Worm (Caenorhabditis elegans) whole organism, late embryonic: Measurements from ENCODE around the gene F58B4.7.

Experiments used
- K02D7.2 ChIP-seq: sonication (generic microtip); optimal IDR thresholded peaks from 2 replicates; lab custom pipeline; 2017; ENCODE audit warnings: mild to moderate bottlenecking, missing genetic modification characterization, missing compliant biosample characterization
- ama-1 ChIP-seq: fragments of 150-350 bp; optimal IDR thresholded peaks from 2 replicates; lab custom pipeline; 2014
- nfya-1 ChIP-seq: sonication (generic microtip); optimal IDR thresholded peaks from 2 replicates; lab custom pipeline; 2017; ENCODE audit warnings: missing genetic modification characterization, mild to moderate bottlenecking, missing compliant biosample characterization, antibody characterized with exemption, moderate library complexity
- pha-4 ChIP-seq: fragments of 150-350 bp; optimal IDR thresholded peaks from 2 replicates; lab custom pipeline; 2018; ENCODE audit warnings: missing biosample characterization, missing genetic modification reagents, missing genetic modification characterization
- pqm-1 ChIP-seq: sonication (generic microtip); optimal IDR thresholded peaks from 2 replicates; lab custom pipeline; 2016; ENCODE audit warnings: missing genetic modification characterization, missing compliant biosample characterization

DNA sequence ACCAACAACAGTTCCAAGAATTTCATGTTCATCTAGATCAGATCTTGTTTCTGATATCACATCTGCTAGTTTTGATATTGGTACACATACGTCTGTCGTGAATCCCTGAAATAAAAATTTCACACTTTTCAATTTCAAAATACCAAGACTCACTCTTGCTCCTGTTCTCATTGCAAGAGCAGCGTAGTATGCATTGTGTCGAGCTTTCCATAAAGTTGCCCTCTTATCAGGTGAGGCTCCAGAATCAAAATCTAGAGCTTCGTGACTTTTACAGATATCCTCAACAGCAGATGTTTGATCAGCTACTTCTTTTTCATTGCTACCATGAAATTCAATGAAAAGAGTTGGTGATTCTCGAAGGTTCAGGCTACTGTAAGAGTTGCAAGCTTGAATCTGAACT lies 34.1 kb downstream of the F58B4.7 start, which contains the start of gene F32D8.11:
- TF ChIP-seq ama-1 (lab: Kevin White, UChicago) (no peak), pha-4 (no peak), pqm-1 (no peak), nfya-1 (tag; lab: Kevin White, UChicago) (no peak), K02D7.2 (tag; lab: Kevin White, UChicago) (no peak)
